Worm (Caenorhabditis elegans): ENCODE measurements around the gene F35D11.4.

- TF ChIP-seq flt-1 (GFP tag; IDR thresholded peaks at IDR 0.05) (no peak), aly-1 (tag; optimal IDR thresholded peaks at IDR 0.05) (no peak), F13C5.2 (tag; optimal IDR thresholded peaks at IDR 0.05) (no peak), hmg-4 (GFP tag; optimal IDR thresholded peaks at IDR 0.05) (no peak), hmbx-1 (tag; optimal IDR thresholded peaks at IDR 0.05) (no peak), ama-1 (optimal IDR thresholded peaks at IDR 0.05) (no peak), hnd-1 (tag; optimal IDR thresholded peaks at IDR 0.05) (no peak), tbx-11 (GFP tag; IDR thresholded peaks at IDR 0.05) (no peak), ceh-36 (tag; optimal IDR thresholded peaks at IDR 0.05) (no peak), B0310.2 (tag; optimal IDR thresholded peaks at IDR 0.05) (no peak), ets-7 (tag; optimal IDR thresholded peaks at IDR 0.05) (no peak), ceh-13 (GFP tag; optimal IDR thresholded peaks at IDR 0.05) (no peak), pes-1 (GFP tag; IDR thresholded peaks at IDR 0.05) (no peak)
Observed at ce11 chrII:4571868-4572267, 31.4 kb upstream of the F35D11.4 start, which contains the start of gene vab-1.

Measured in whole organism, early embryonic.